Fruit fly (Drosophila melanogaster) whole organism, prepupa: ENCODE data around the gene dpr18.

Experiments used
- CG16779 ChIP-seq: fragments of 200-800 bp; sonication (Bioruptor generic); optimal IDR thresholded peaks from 3 replicates; lab custom pipeline; 2017; ENCODE audit warnings: missing biosample characterization, mild to moderate bottlenecking, missing genetic modification characterization
- CG6808 ChIP-seq: fragments of 200-800 bp; sonication (Bioruptor generic); optimal IDR thresholded peaks from 3 replicates; lab custom pipeline; 2017; ENCODE audit warnings: missing biosample characterization, missing genetic modification characterization, mild to moderate bottlenecking, moderate library complexity, missing genetic modification reagents
- CG8319 ChIP-seq: fragments of 200-800 bp; sonication (Bioruptor generic); optimal IDR thresholded peaks from 3 replicates; lab custom pipeline; 2016; ENCODE audit warnings: missing biosample characterization, missing genetic modification characterization
- Eip78C ChIP-seq: fragments of 200-800 bp; sonication (Bioruptor generic); peaks from one replicate; lab custom pipeline; 2016; ENCODE audit warnings: missing biosample characterization, missing genetic modification characterization
- Hr38 ChIP-seq: sonication (Bioruptor generic); optimal IDR thresholded peaks from 2 replicates; lab custom pipeline; 2016; ENCODE audit warnings: missing biosample characterization, missing genetic modification characterization
- Sox14 ChIP-seq: fragments of 200-800 bp; sonication (Bioruptor generic); optimal IDR thresholded peaks from 3 replicates; lab custom pipeline; 2016; ENCODE audit warnings: missing biosample characterization, missing genetic modification characterization
- pdm3 ChIP-seq: fragments of 200-800 bp; sonication (Bioruptor generic); optimal IDR thresholded peaks from 3 replicates; lab custom pipeline; 2016; ENCODE audit warnings: missing biosample characterization, missing genetic modification characterization

DNA sequence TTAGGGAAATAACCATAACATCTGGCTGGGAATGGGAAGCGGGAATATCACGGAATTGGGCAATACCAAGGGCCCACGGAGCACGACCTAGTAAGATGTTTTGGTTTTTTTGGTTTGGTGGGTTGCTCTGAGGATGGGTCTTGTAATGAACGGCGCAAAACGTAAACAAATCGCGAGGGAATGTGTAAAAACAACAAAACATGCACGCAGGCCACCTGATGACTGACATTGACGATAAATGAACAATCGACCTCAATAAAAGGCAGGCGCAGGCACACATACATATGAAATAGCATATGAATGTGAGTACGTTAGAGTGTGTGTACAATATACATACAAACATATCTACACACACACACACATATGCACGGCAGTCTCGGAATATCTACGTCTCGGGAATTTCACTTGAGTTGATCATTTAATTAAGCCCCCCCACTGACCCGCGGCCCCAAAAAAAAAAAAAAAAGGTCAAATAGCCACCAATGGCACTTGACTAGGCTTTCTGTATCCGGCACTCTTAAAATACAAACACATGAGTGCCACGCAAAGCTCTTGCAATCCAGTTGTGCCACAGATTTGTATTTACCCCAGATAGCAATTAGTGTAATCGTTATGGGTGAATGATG is 37.3 kb downstream of the dpr18 start:
- TF ChIP-seq pdm3 (GFP tag; lab: Kevin White, UChicago) (no peak), Sox14 (GFP tag; lab: Kevin White, UChicago) (no peak), Hr38 (no peak), CG6808 (GFP tag; lab: Kevin White, UChicago) (no peak), Eip78C (GFP tag; lab: Kevin White, UChicago) (no peak), CG8319 (GFP tag; lab: Kevin White, UChicago) (no peak), CG16779 (tag; lab: Kevin White, UChicago) (no peak)
